Worm (Caenorhabditis elegans) whole organism, mixed stage, embryonic: ENCODE results near the gene Y73B6BL.37.

Experiments used
- M03D4.4 ChIP-seq: sonication (generic microtip); optimal IDR thresholded peaks from 2 replicates; lab custom pipeline; 2017; ENCODE audit warnings: mild to moderate bottlenecking, missing genetic modification characterization, missing compliant biosample characterization
- bed-3 ChIP-seq: fragments of 200-800 bp; sonication (Bioruptor generic); optimal IDR thresholded peaks from 3 replicates; lab custom pipeline; 2018; ENCODE audit warnings: mild to moderate bottlenecking, missing genetic modification characterization, moderate library complexity, missing compliant biosample characterization
- blmp-1 ChIP-seq: fragments of 150-350 bp; optimal IDR thresholded peaks from 2 replicates; lab custom pipeline; 2014; ENCODE audit warnings: missing biosample characterization, missing genetic modification characterization
- ceh-39 ChIP-seq: fragments of 150-350 bp; optimal IDR thresholded peaks from 2 replicates; lab custom pipeline; 2014; ENCODE audit warnings: missing biosample characterization, missing genetic modification characterization
- ceh-83 ChIP-seq: fragments of 200-800 bp; sonication (Bioruptor generic); optimal IDR thresholded peaks from 2 replicates; lab custom pipeline; 2018; ENCODE audit warnings: mild to moderate bottlenecking, missing genetic modification characterization, missing compliant biosample characterization
- ces-1 ChIP-seq: fragments of 150-350 bp; optimal IDR thresholded peaks from 2 replicates; lab custom pipeline; 2014; ENCODE audit warnings: missing biosample characterization, missing genetic modification reagents, missing genetic modification characterization
- cnd-1 ChIP-seq: fragments of 200-800 bp; sonication (Bioruptor generic); optimal IDR thresholded peaks from 2 replicates; lab custom pipeline; 2018; ENCODE audit warnings: mild to moderate bottlenecking, missing genetic modification characterization, missing compliant biosample characterization
- drap-1 ChIP-seq: fragments of 200-800 bp; sonication (Bioruptor generic); optimal IDR thresholded peaks from 3 replicates; lab custom pipeline; 2018; ENCODE audit warnings: mild to moderate bottlenecking, missing genetic modification characterization, missing compliant biosample characterization
- elt-1 ChIP-seq: sonication (generic microtip); optimal IDR thresholded peaks from 2 replicates; lab custom pipeline; 2017; ENCODE audit warnings: missing genetic modification characterization, mild to moderate bottlenecking, missing compliant biosample characterization, antibody characterized with exemption, moderate library complexity, borderline replicate concordance; ENCODE audit not compliant: insufficient read depth
- elt-3 ChIP-seq: fragments of 150-350 bp; optimal IDR thresholded peaks from 2 replicates; lab custom pipeline; 2014; ENCODE audit warnings: missing biosample characterization, missing genetic modification characterization
- flh-1 ChIP-seq: fragments of 200-800 bp; sonication (Bioruptor generic); optimal IDR thresholded peaks from 2 replicates; lab custom pipeline; 2018; ENCODE audit warnings: mild to moderate bottlenecking, missing genetic modification characterization, moderate library complexity, missing compliant biosample characterization
- ham-2 ChIP-seq: fragments of 200-800 bp; sonication (Bioruptor generic); optimal IDR thresholded peaks from 2 replicates; lab custom pipeline; 2018; ENCODE audit warnings: mild to moderate bottlenecking, missing genetic modification characterization, missing compliant biosample characterization
- hlh-1 ChIP-seq: fragments of 150-350 bp; optimal IDR thresholded peaks from 2 replicates; lab custom pipeline; 2014; ENCODE audit warnings: missing biosample characterization, missing genetic modification reagents, missing genetic modification characterization
- lin-13 ChIP-seq: fragments of 150-350 bp; optimal IDR thresholded peaks from 2 replicates; lab custom pipeline; 2014; ENCODE audit warnings: missing biosample characterization, missing genetic modification characterization
- lin-32 ChIP-seq: fragments of 200-800 bp; sonication (Bioruptor generic); optimal IDR thresholded peaks from 2 replicates; lab custom pipeline; 2018; ENCODE audit warnings: mild to moderate bottlenecking, missing genetic modification characterization, missing compliant biosample characterization
- mab-5 ChIP-seq: fragments of 150-350 bp; optimal IDR thresholded peaks from 2 replicates; lab custom pipeline; 2014; ENCODE audit warnings: missing biosample characterization, missing genetic modification characterization
- mep-1 ChIP-seq: fragments of 150-350 bp; optimal IDR thresholded peaks from 2 replicates; lab custom pipeline; 2017; ENCODE audit warnings: missing biosample characterization, missing genetic modification reagents, missing genetic modification characterization, inconsistent platforms
- mls-2 ChIP-seq: sonication (generic microtip); optimal IDR thresholded peaks from 2 replicates; lab custom pipeline; 2016; ENCODE audit warnings: mild to moderate bottlenecking, missing genetic modification characterization, moderate library complexity, missing compliant biosample characterization
- nhr-12 ChIP-seq: fragments of 150-350 bp; optimal IDR thresholded peaks from 2 replicates; lab custom pipeline; 2014; ENCODE audit warnings: missing biosample characterization, missing genetic modification characterization
- nhr-2 ChIP-seq: fragments of 150-350 bp; optimal IDR thresholded peaks from 2 replicates; lab custom pipeline; 2014; ENCODE audit warnings: missing biosample characterization, missing genetic modification characterization
- nhr-28 ChIP-seq: fragments of 150-350 bp; optimal IDR thresholded peaks from 2 replicates; lab custom pipeline; 2014; ENCODE audit warnings: missing biosample characterization, missing genetic modification characterization
- nhr-76 ChIP-seq: sonication (generic microtip); optimal IDR thresholded peaks from 2 replicates; lab custom pipeline; 2017; ENCODE audit warnings: missing biosample characterization, missing genetic modification characterization
- pha-4 ChIP-seq: fragments of 150-350 bp; optimal IDR thresholded peaks from 2 replicates; lab custom pipeline; 2018; ENCODE audit warnings: missing biosample characterization, missing genetic modification reagents, missing genetic modification characterization
- sem-2 ChIP-seq: fragments of 200-800 bp; sonication (Bioruptor generic); optimal IDR thresholded peaks from 2 replicates; lab custom pipeline; 2018; ENCODE audit warnings: mild to moderate bottlenecking, missing genetic modification characterization, missing compliant biosample characterization
- snpc-4 ChIP-seq: fragments of 150-350 bp; optimal IDR thresholded peaks from 2 replicates; lab custom pipeline; 2014; ENCODE audit warnings: missing biosample characterization, missing genetic modification characterization
- sptf-1 ChIP-seq: sonication (generic microtip); optimal IDR thresholded peaks from 2 replicates; lab custom pipeline; 2017; ENCODE audit warnings: mild to moderate bottlenecking, missing genetic modification characterization, moderate library complexity, missing compliant biosample characterization
- tbx-8 ChIP-seq: fragments of 200-800 bp; sonication (Bioruptor generic); optimal IDR thresholded peaks from 2 replicates; lab custom pipeline; 2018; ENCODE audit warnings: mild to moderate bottlenecking, missing genetic modification characterization, moderate library complexity, missing compliant biosample characterization
- unc-120 ChIP-seq: sonication (generic microtip); optimal IDR thresholded peaks from 2 replicates; lab custom pipeline; 2017; ENCODE audit warnings: missing genetic modification characterization, missing compliant biosample characterization; ENCODE audit not compliant: poor library complexity, severe bottlenecking
- unc-39 ChIP-seq: fragments of 150-350 bp; optimal IDR thresholded peaks from 2 replicates; lab custom pipeline; 2014; ENCODE audit warnings: missing biosample characterization, missing genetic modification characterization
- unc-62 ChIP-seq: fragments of 150-350 bp; optimal IDR thresholded peaks from 2 replicates; lab custom pipeline; 2014; ENCODE audit warnings: missing biosample characterization, missing genetic modification reagents, missing genetic modification characterization
- zip-8 ChIP-seq: fragments of 150-350 bp; optimal IDR thresholded peaks from 2 replicates; lab custom pipeline; 2014; ENCODE audit warnings: missing biosample characterization, missing genetic modification characterization
- ztf-11 ChIP-seq: fragments of 150-350 bp; optimal IDR thresholded peaks from 2 replicates; lab custom pipeline; 2014; ENCODE audit warnings: missing biosample characterization, missing genetic modification characterization

The Y73B6BL.37 gene

ce11 chrIV:6480978-6481377 lies 6.2 kb upstream of the Y73B6BL.37 start:
- no peak for TF ChIP-seq pha-4 (tag; lab: Kevin White, UChicago)
- TF ChIP-seq nhr-28 (tag; lab: Kevin White, UChicago): no peak
- TF ChIP-seq lin-32 (GFP tag; lab: Kevin White, UChicago): peak; percentile 21
- peak; percentile 14 for TF ChIP-seq cnd-1
- peak; percentile 12 for TF ChIP-seq ceh-83 (GFP tag; lab: Kevin White, UChicago)

ce11 chrIV:6491915-6492314 lies 4.8 kb downstream of the Y73B6BL.37 start:
- no peak for TF ChIP-seq cnd-1
- no peak for TF ChIP-seq sptf-1 (tag; lab: Kevin White, UChicago)
- no peak for TF ChIP-seq mep-1 (tag; lab: Kevin White, UChicago)
- TF ChIP-seq mab-5 (tag; lab: Kevin White, UChicago): no peak
- no peak for TF ChIP-seq flh-1
- TF ChIP-seq nhr-2 (tag; lab: Kevin White, UChicago): no peak
- TF ChIP-seq nhr-12 (tag; lab: Kevin White, UChicago): no peak
- no peak for TF ChIP-seq unc-62 (GFP tag; lab: Kevin White, UChicago)
- no peak for TF ChIP-seq ham-2 (GFP tag; lab: Kevin White, UChicago)
- no peak for TF ChIP-seq ces-1 (GFP tag; lab: Kevin White, UChicago)
- no peak for TF ChIP-seq tbx-8 (GFP tag; lab: Kevin White, UChicago)
- no peak for TF ChIP-seq elt-3
- no peak for TF ChIP-seq sem-2
- no peak for TF ChIP-seq zip-8 (tag; lab: Kevin White, UChicago)
- no peak for TF ChIP-seq nhr-28 (tag; lab: Kevin White, UChicago)
- TF ChIP-seq mls-2 (tag; lab: Kevin White, UChicago): no peak
- no peak for TF ChIP-seq elt-1

- no peak for TF ChIP-seq mep-1 (tag; lab: Kevin White, UChicago)
- TF ChIP-seq pha-4 (tag; lab: Kevin White, UChicago): no peak
- no peak for TF ChIP-seq ceh-83 (GFP tag; lab: Kevin White, UChicago)
- TF ChIP-seq drap-1: no peak
- TF ChIP-seq lin-13: no peak
- TF ChIP-seq ham-2 (GFP tag; lab: Kevin White, UChicago): no peak
- TF ChIP-seq ztf-11 (tag; lab: Kevin White, UChicago): no peak
- no peak for TF ChIP-seq hlh-1 (tag; lab: Kevin White, UChicago)
- no peak for TF ChIP-seq bed-3 (GFP tag; lab: Kevin White, UChicago)
- no peak for TF ChIP-seq ceh-39 (tag; lab: Kevin White, UChicago)
- no peak for TF ChIP-seq zip-8 (tag; lab: Kevin White, UChicago)
- no peak for TF ChIP-seq elt-3
- TF ChIP-seq unc-120: no peak
- TF ChIP-seq nhr-12 (tag; lab: Kevin White, UChicago): no peak
- no peak for TF ChIP-seq unc-62 (GFP tag; lab: Kevin White, UChicago)
Observed at ce11 chrIV:6493299-6493698, 6.2 kb downstream of the Y73B6BL.37 start, which contains the start of gene Y73B6BL.44. TSS of gene Y73B6BL.44 (plus strand) at chrIV:6493599.

- no peak for TF ChIP-seq cnd-1
- TF ChIP-seq mep-1 (tag; lab: Kevin White, UChicago): no peak
- no peak for TF ChIP-seq M03D4.4 (tag; lab: Kevin White, UChicago)
- no peak for TF ChIP-seq ceh-39 (tag; lab: Kevin White, UChicago)
- TF ChIP-seq unc-39: no peak
- no peak for TF ChIP-seq blmp-1 (tag; lab: Kevin White, UChicago)
- no peak for TF ChIP-seq sptf-1 (tag; lab: Kevin White, UChicago)
- TF ChIP-seq, all 35 proteins: peak for 0
Observed at ce11 chrIV:6496103-6496502, 9.0 kb downstream of the Y73B6BL.37 start.

- no peak for TF ChIP-seq ztf-11 (tag; lab: Kevin White, UChicago)
- TF ChIP-seq nhr-76: no peak
- TF ChIP-seq unc-39: no peak
- TF ChIP-seq mep-1 (tag; lab: Kevin White, UChicago): no peak
- no peak for TF ChIP-seq ceh-83 (GFP tag; lab: Kevin White, UChicago)
- no peak for TF ChIP-seq lin-32 (GFP tag; lab: Kevin White, UChicago)
- TF ChIP-seq M03D4.4 (tag; lab: Kevin White, UChicago): no peak
- no peak for TF ChIP-seq tbx-8 (GFP tag; lab: Kevin White, UChicago)
- TF ChIP-seq sptf-1 (tag; lab: Kevin White, UChicago): no peak
- no peak for TF ChIP-seq snpc-4 (tag; lab: Kevin White, UChicago)
- no peak for TF ChIP-seq sem-2
- TF ChIP-seq blmp-1 (tag; lab: Kevin White, UChicago): no peak
- no peak for TF ChIP-seq cnd-1
- no peak for TF ChIP-seq nhr-2 (tag; lab: Kevin White, UChicago)
- no peak for TF ChIP-seq bed-3 (GFP tag; lab: Kevin White, UChicago)
- no peak for TF ChIP-seq nhr-12 (tag; lab: Kevin White, UChicago)
- TF ChIP-seq mab-5 (tag; lab: Kevin White, UChicago): no peak
- no peak for TF ChIP-seq elt-1
- no peak for TF ChIP-seq unc-120
- no peak for TF ChIP-seq zip-8 (tag; lab: Kevin White, UChicago)
Observed at ce11 chrIV:6500433-6500832, 13.3 kb downstream of the Y73B6BL.37 start.
